Worm (Caenorhabditis elegans) whole organism, midembryonic: ENCODE results near the gene ogdh-2.

Source experiments
- T22C8.4 ChIP-seq: fragments of 200-800 bp; sonication (Bioruptor generic); IDR thresholded peaks from 2 replicates; pipeline ENCODE4 v1.3.6; 2022; ENCODE audit warnings: missing genetic modification characterization, missing compliant biosample characterization
- cog-1 ChIP-seq: sonication (generic microtip); optimal IDR thresholded peaks from 2 replicates; lab custom pipeline; 2016; ENCODE audit warnings: missing genetic modification characterization, missing compliant biosample characterization
- flt-1 ChIP-seq: fragments of 200-800 bp; sonication (Bioruptor generic); IDR thresholded peaks from 2 replicates; pipeline ENCODE4 v1.3.6; 2022; ENCODE audit warnings: missing genetic modification characterization, missing compliant biosample characterization
- klf-2 ChIP-seq: fragments of 200-800 bp; sonication (Bioruptor generic); conservative IDR thresholded peaks from 2 replicates; pipeline ENCODE4 v1.3.6; 2022; ENCODE audit warnings: missing genetic modification reagents, missing genetic modification characterization, missing compliant biosample characterization
- med-1 ChIP-seq: sonication (generic microtip); optimal IDR thresholded peaks from 2 replicates; lab custom pipeline; 2017; ENCODE audit warnings: missing genetic modification characterization, mild to moderate bottlenecking, missing compliant biosample characterization, antibody characterized with exemption, missing genetic modification reagents; ENCODE audit not compliant: insufficient read depth
- ref-1 ChIP-seq: fragments of 200-800 bp; sonication (Bioruptor generic); conservative IDR thresholded peaks from 2 replicates; pipeline ENCODE4 v1.3.6; 2022; ENCODE audit warnings: missing genetic modification reagents, missing genetic modification characterization, missing compliant biosample characterization
- ztf-23 ChIP-seq: fragments of 200-800 bp; sonication (Bioruptor generic); IDR thresholded peaks from 2 replicates; pipeline ENCODE4 v1.3.6; 2022; ENCODE audit warnings: missing genetic modification reagents, missing genetic modification characterization, missing compliant biosample characterization

DNA sequence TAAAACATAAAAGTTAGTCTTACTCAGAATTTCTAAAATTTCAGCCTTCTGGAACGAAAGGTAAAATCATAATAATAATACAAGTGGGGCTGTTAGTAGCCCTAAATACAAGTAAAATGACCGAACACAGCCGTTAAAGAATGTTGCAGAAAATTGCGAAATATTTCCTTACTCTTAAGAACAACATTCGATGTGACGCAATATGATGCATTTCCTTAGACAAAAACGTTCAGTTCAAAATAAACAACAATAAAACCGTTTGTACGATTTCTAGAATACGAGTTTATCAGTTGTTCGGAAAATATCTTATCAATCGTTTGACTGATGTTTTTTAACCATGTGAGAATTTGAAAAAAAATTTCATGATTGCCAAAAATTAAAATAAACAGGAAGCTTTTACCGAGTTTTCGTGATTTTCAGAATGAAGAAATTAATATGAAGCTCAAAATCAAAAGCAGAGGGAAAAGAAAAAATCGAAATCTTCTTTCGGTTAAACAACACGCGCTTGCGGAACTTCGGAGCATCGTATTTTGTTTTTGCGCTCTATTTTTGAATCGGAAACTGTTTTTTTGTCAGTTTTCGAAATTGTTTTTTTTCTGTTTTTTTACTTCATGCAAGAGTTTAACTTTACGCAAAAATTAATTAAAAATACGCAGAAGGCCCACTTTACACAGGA, 51.6 kb downstream of the ogdh-2 start:
- TF ChIP-seq cog-1 (tag; lab: Kevin White, UChicago) (no peak), flt-1 (GFP tag; lab: Robert Waterston, UW) (no peak), ref-1 (no peak), ztf-23 (GFP tag; lab: Robert Waterston, UW) (no peak), T22C8.4 (no peak), med-1 (GFP tag; lab: Kevin White, UChicago) (no peak), klf-2 (GFP tag; lab: Robert Waterston, UW) (no peak)
